Worm (Caenorhabditis elegans) whole organism, L4/young adult: ENCODE results near the gene ZK418.13.

Experiments used
- W03F9.2 ChIP-seq: fragments of 150-350 bp; optimal IDR thresholded peaks from 2 replicates; lab custom pipeline; 2014; ENCODE audit warnings: missing biosample characterization, missing genetic modification characterization
- dao-5 ChIP-seq: sonication (generic microtip); optimal IDR thresholded peaks from 2 replicates; lab custom pipeline; 2016; ENCODE audit warnings: missing genotype, missing genetic modification characterization, moderate library complexity, missing compliant biosample characterization
- him-1 ChIP-seq: sonication (generic microtip); optimal IDR thresholded peaks from 2 replicates; lab custom pipeline; 2016; ENCODE audit warnings: missing genotype, missing genetic modification reagents, missing genetic modification characterization, missing compliant biosample characterization

ce11 chrIII:7056241-7056640, 20.0 kb downstream of the ZK418.13 start, which contains the start of gene R01H2.2:
- TF ChIP-seq W03F9.2 (tag; lab: Kevin White, UChicago) (no peak), him-1 (tag; lab: Kevin White, UChicago) (no peak), dao-5 (no peak)
